Worm (Caenorhabditis elegans) whole organism, early embryonic: Measurements from ENCODE around the gene ugt-63.

Source experiments
- aly-1 ChIP-seq: sonication (generic microtip); optimal IDR thresholded peaks from 2 replicates; lab custom pipeline; 2016; ENCODE audit warnings: missing genetic modification characterization, missing compliant biosample characterization
- ama-1 ChIP-seq: fragments of 150-350 bp; optimal IDR thresholded peaks from 2 replicates; lab custom pipeline; 2014
- ceh-13 ChIP-seq: fragments of 200-800 bp; sonication (Bioruptor generic); optimal IDR thresholded peaks from 2 replicates; lab custom pipeline; 2018; ENCODE audit warnings: mild to moderate bottlenecking, missing genetic modification characterization, missing compliant biosample characterization
- ets-7 ChIP-seq: sonication (generic microtip); optimal IDR thresholded peaks from 2 replicates; lab custom pipeline; 2016; ENCODE audit warnings: missing genotype, missing genetic modification characterization, missing compliant biosample characterization
- hmg-4 ChIP-seq: fragments of 200-800 bp; sonication (Bioruptor generic); optimal IDR thresholded peaks from 2 replicates; lab custom pipeline; 2018; ENCODE audit warnings: mild to moderate bottlenecking, missing genetic modification characterization, missing compliant biosample characterization
- scrt-1 ChIP-seq: fragments of 200-800 bp; sonication (Bioruptor generic); IDR thresholded peaks from 2 replicates; pipeline ENCODE4 v1.3.6; 2022; ENCODE audit warnings: missing genetic modification characterization, missing compliant biosample characterization

DNA sequence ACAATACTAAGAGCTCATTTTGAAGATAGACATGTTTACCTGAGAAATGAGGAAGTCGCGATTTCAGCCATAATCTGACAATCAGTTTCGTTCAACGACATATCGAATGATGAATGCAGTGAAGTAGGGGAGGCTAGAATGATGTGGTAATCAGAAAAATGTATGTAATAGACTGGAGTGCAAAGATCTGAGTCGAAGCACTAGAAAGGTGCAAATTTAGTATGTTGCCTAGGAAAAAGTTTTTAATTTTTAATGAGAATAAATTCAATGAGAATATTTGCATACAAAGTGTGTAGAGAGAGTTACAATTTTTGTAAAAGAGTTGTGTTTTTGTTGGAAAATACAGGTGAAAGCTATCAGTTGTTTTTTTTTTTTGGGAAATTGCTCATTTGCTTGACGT is 5.6 kb downstream of the ugt-63 start, which contains the start of gene srab-2:
- TF ChIP-seq aly-1 (tag; lab: Kevin White, UChicago): no peak
- TF ChIP-seq ama-1 (lab: Kevin White, UChicago): no peak
- no peak for TF ChIP-seq ceh-13
- TF ChIP-seq scrt-1 (GFP tag; lab: Robert Waterston, UW): no peak
- TF ChIP-seq ets-7: no peak
- no peak for TF ChIP-seq hmg-4 (GFP tag; lab: Kevin White, UChicago)
